Worm (Caenorhabditis elegans) whole organism, L4 larva: ENCODE results near the gene str-214.

ENCODE experiments used
- F10B5.3 ChIP-seq: sonication (generic microtip); optimal IDR thresholded peaks from 2 replicates; lab custom pipeline; 2016; ENCODE audit warnings: mild to moderate bottlenecking, missing genetic modification characterization, missing compliant biosample characterization
- T20F7.1 ChIP-seq: fragments of 200-800 bp; sonication (Bioruptor generic); optimal IDR thresholded peaks from 2 replicates; lab custom pipeline; 2018; ENCODE audit warnings: mild to moderate bottlenecking, missing genetic modification characterization, missing compliant biosample characterization
- T26A8.4 ChIP-seq: fragments of 200-800 bp; sonication (Bioruptor generic); IDR thresholded peaks from 2 replicates; pipeline ENCODE4 v1.3.6; 2022; ENCODE audit warnings: missing genetic modification characterization, missing compliant biosample characterization
- Y5F2A.4 ChIP-seq: fragments of 200-800 bp; sonication (Bioruptor generic); optimal IDR thresholded peaks from 2 replicates; lab custom pipeline; 2018; ENCODE audit warnings: mild to moderate bottlenecking, missing genetic modification characterization, missing compliant biosample characterization
- aha-1 ChIP-seq: fragments of 150-350 bp; peaks from one replicate; lab custom pipeline; 2014; ENCODE audit warnings: missing biosample characterization, missing genetic modification characterization
- ama-1 ChIP-seq: fragments of 150-350 bp; optimal IDR thresholded peaks from 2 replicates; lab custom pipeline; 2014; ENCODE audit warnings: inconsistent platforms, mixed read lengths
- arid-1 ChIP-seq: fragments of 200-800 bp; sonication (Bioruptor generic); conservative IDR thresholded peaks from 2 replicates; pipeline ENCODE4 v1.3.6; 2022; ENCODE audit warnings: missing genetic modification reagents, missing genetic modification characterization, missing compliant biosample characterization
- attf-4 ChIP-seq: sonication (generic microtip); optimal IDR thresholded peaks from 3 replicates; lab custom pipeline; 2017; ENCODE audit warnings: missing biosample characterization, missing genetic modification characterization
- ceh-32 ChIP-seq: sonication (generic microtip); optimal IDR thresholded peaks from 2 replicates; lab custom pipeline; 2016; ENCODE audit warnings: mild to moderate bottlenecking, missing genetic modification characterization, missing compliant biosample characterization; ENCODE audit not compliant: poor library complexity
- ceh-44 ChIP-seq: fragments of 200-800 bp; sonication (Bioruptor generic); IDR thresholded peaks from 2 replicates; pipeline ENCODE4 v1.3.6; 2022; ENCODE audit warnings: missing genetic modification reagents, missing genetic modification characterization, missing compliant biosample characterization
- ceh-82 ChIP-seq: sonication (generic microtip); optimal IDR thresholded peaks from 2 replicates; lab custom pipeline; 2017; ENCODE audit warnings: missing biosample characterization, missing genetic modification characterization
- ces-1 ChIP-seq: fragments of 150-350 bp; sonication (generic microtip); optimal IDR thresholded peaks from 4 replicates; lab custom pipeline; 2014; ENCODE audit warnings: missing biosample characterization, missing genetic modification reagents, missing genetic modification characterization
- daf-16 ChIP-seq, 3 experiments: sonication (generic microtip); optimal IDR thresholded peaks; 2 replicates each; lab custom pipeline; 2016 to 2017; ENCODE audit warnings: missing genetic modification characterization in 3 of 3, missing genetic modification reagents in 3 of 3, mild to moderate bottlenecking in 2 of 3, missing compliant biosample characterization in 2 of 3, missing biosample characterization in 1 of 3, moderate library complexity in 1 of 3
- daf-19 ChIP-seq: fragments of 200-800 bp; sonication (Bioruptor generic); conservative IDR thresholded peaks from 2 replicates; pipeline ENCODE4 v1.3.6; 2022; ENCODE audit warnings: missing genetic modification characterization, missing compliant biosample characterization
- daf-8 ChIP-seq: fragments of 200-800 bp; sonication (Bioruptor generic); IDR thresholded peaks from 2 replicates; pipeline ENCODE4 v1.3.6; 2022; ENCODE audit warnings: missing genetic modification characterization, missing compliant biosample characterization
- dmd-8 ChIP-seq: fragments of 200-800 bp; sonication (Bioruptor generic); IDR thresholded peaks from 2 replicates; pipeline ENCODE4 v1.3.6; 2022; ENCODE audit warnings: missing genetic modification characterization, missing compliant biosample characterization
- duxl-1 ChIP-seq: sonication (generic microtip); optimal IDR thresholded peaks from 2 replicates; lab custom pipeline; 2016; ENCODE audit warnings: mild to moderate bottlenecking, missing genetic modification characterization, moderate library complexity, missing compliant biosample characterization; ENCODE audit not compliant: poor library complexity
- egl-43 ChIP-seq: fragments of 200-800 bp; sonication (Bioruptor generic); IDR thresholded peaks from 2 replicates; pipeline ENCODE4 v1.3.6; 2022; ENCODE audit warnings: missing genetic modification reagents, missing genetic modification characterization, missing compliant biosample characterization
- hif-1 ChIP-seq, 2 experiments: sonication (generic microtip); optimal IDR thresholded peaks; 2 replicates each; lab custom pipeline; 2016 to 2017; ENCODE audit warnings: missing compliant biosample characterization in 2 of 2, missing genetic modification characterization in 2 of 2, missing genetic modification reagents in 2 of 2, missing genotype in 2 of 2, mild to moderate bottlenecking in 1 of 2
- hlh-11 ChIP-seq: fragments of 200-800 bp; sonication (Bioruptor generic); optimal IDR thresholded peaks from 2 replicates; lab custom pipeline; 2018; ENCODE audit warnings: mild to moderate bottlenecking, missing genetic modification characterization, missing compliant biosample characterization
- hlh-30 ChIP-seq: sonication (generic microtip); optimal IDR thresholded peaks from 2 replicates; lab custom pipeline; 2017; ENCODE audit warnings: antibody characterized with exemption, mild to moderate bottlenecking, missing genetic modification characterization, missing compliant biosample characterization; ENCODE audit not compliant: insufficient read depth
- hmg-1.1 ChIP-seq: fragments of 200-800 bp; sonication (Bioruptor generic); IDR thresholded peaks from 2 replicates; pipeline ENCODE4 v1.3.6; 2022; ENCODE audit warnings: missing genetic modification reagents, missing genetic modification characterization, missing compliant biosample characterization
- jun-1 ChIP-seq: fragments of 150-350 bp; optimal IDR thresholded peaks from 2 replicates; lab custom pipeline; 2014; ENCODE audit warnings: missing biosample characterization, missing genetic modification reagents, missing genetic modification characterization
- lin-1 ChIP-seq: fragments of 200-800 bp; sonication (Bioruptor generic); IDR thresholded peaks from 2 replicates; pipeline ENCODE4 v1.3.6; 2022; ENCODE audit warnings: missing genetic modification reagents, missing genetic modification characterization, missing compliant biosample characterization
- lin-39 ChIP-seq: fragments of 150-350 bp; optimal IDR thresholded peaks from 2 replicates; lab custom pipeline; 2014; ENCODE audit warnings: missing biosample characterization, missing genetic modification reagents, missing genetic modification characterization
- madf-5 ChIP-seq, 2 experiments: fragments of 200-800 bp; sonication (Bioruptor generic); IDR thresholded peaks; 2 replicates each; pipeline ENCODE4 v1.3.6; 2022; ENCODE audit warnings: missing compliant biosample characterization in 2 of 2, missing genetic modification characterization in 2 of 2
- mdt-29 ChIP-seq: fragments of 200-800 bp; sonication (Bioruptor generic); IDR thresholded peaks from 2 replicates; pipeline ENCODE4 v1.3.6; 2022; ENCODE audit warnings: missing genetic modification reagents, missing genetic modification characterization, missing compliant biosample characterization
- mep-1 ChIP-seq: fragments of 150-350 bp; sonication (generic microtip); optimal IDR thresholded peaks from 3 replicates; lab custom pipeline; 2014; ENCODE audit warnings: missing biosample characterization, missing genetic modification characterization
- nhr-11 ChIP-seq: fragments of 150-350 bp; optimal IDR thresholded peaks from 2 replicates; lab custom pipeline; 2014; ENCODE audit warnings: missing biosample characterization, missing genetic modification characterization
- nhr-111 ChIP-seq: fragments of 200-800 bp; sonication (Bioruptor generic); optimal IDR thresholded peaks from 2 replicates; lab custom pipeline; 2018; ENCODE audit warnings: mild to moderate bottlenecking, missing genetic modification characterization, missing compliant biosample characterization
- nhr-25 ChIP-seq: sonication (generic microtip); optimal IDR thresholded peaks from 2 replicates; lab custom pipeline; 2017; ENCODE audit warnings: missing genetic modification characterization, mild to moderate bottlenecking, missing compliant biosample characterization, antibody characterized with exemption, moderate library complexity, borderline replicate concordance; ENCODE audit not compliant: insufficient read depth
- nhr-28 ChIP-seq: fragments of 150-350 bp; optimal IDR thresholded peaks from 2 replicates; lab custom pipeline; 2014; ENCODE audit warnings: missing biosample characterization, missing genetic modification characterization
- pqm-1 ChIP-seq: sonication (generic microtip); optimal IDR thresholded peaks from 2 replicates; lab custom pipeline; 2017; ENCODE audit warnings: missing biosample characterization, missing genetic modification characterization
- saeg-2 ChIP-seq: fragments of 200-800 bp; sonication (Bioruptor generic); IDR thresholded peaks from 2 replicates; pipeline ENCODE4 v1.3.6; 2022; ENCODE audit warnings: missing genetic modification reagents, missing genetic modification characterization, missing compliant biosample characterization
- sdz-12 ChIP-seq: fragments of 200-800 bp; sonication (Bioruptor generic); optimal IDR thresholded peaks from 2 replicates; lab custom pipeline; 2018; ENCODE audit warnings: mild to moderate bottlenecking, missing genetic modification characterization, missing compliant biosample characterization
- set-16 ChIP-seq: fragments of 200-800 bp; sonication (Bioruptor generic); IDR thresholded peaks from 2 replicates; pipeline ENCODE4 v1.3.6; 2022; ENCODE audit warnings: missing genetic modification reagents, missing genetic modification characterization, missing compliant biosample characterization
- snpc-4 ChIP-seq: fragments of 150-350 bp; optimal IDR thresholded peaks from 2 replicates; lab custom pipeline; 2014; ENCODE audit warnings: missing biosample characterization, missing genetic modification characterization
- spr-3 ChIP-seq: fragments of 200-800 bp; sonication (Bioruptor generic); optimal IDR thresholded peaks from 2 replicates; lab custom pipeline; 2018; ENCODE audit warnings: mild to moderate bottlenecking, missing genetic modification characterization, missing compliant biosample characterization
- unc-130 ChIP-seq: sonication (generic microtip); optimal IDR thresholded peaks from 2 replicates; lab custom pipeline; 2016; ENCODE audit warnings: missing genetic modification reagents, missing genetic modification characterization, missing compliant biosample characterization
- unc-39 ChIP-seq: sonication (generic microtip); optimal IDR thresholded peaks from 2 replicates; lab custom pipeline; 2017; ENCODE audit warnings: missing biosample characterization, missing genetic modification characterization
- unc-62 ChIP-seq, 3 experiments: fragments of 150-350 bp in 1 of 3; sonication (generic microtip); optimal IDR thresholded peaks in 2 of 3; peaks in 1 of 3; 1 replicate in 1 of 3; 2 replicates in 2 of 3; lab custom pipeline; 2014 to 2017; ENCODE audit warnings: missing biosample characterization in 3 of 3, missing genetic modification characterization in 3 of 3, missing genetic modification reagents in 3 of 3, missing genotype in 1 of 3
- vab-7 ChIP-seq: fragments of 200-800 bp; sonication (Bioruptor generic); IDR thresholded peaks from 2 replicates; pipeline ENCODE4 v1.3.6; 2022; ENCODE audit warnings: missing genetic modification reagents, missing genetic modification characterization, missing compliant biosample characterization
- zfp-2 ChIP-seq: sonication (generic microtip); optimal IDR thresholded peaks from 2 replicates; lab custom pipeline; 2016; ENCODE audit warnings: mild to moderate bottlenecking, missing genetic modification characterization, missing compliant biosample characterization
- zip-11 ChIP-seq: fragments of 200-800 bp; sonication (Bioruptor generic); IDR thresholded peaks from 2 replicates; pipeline ENCODE4 v1.3.6; 2022; ENCODE audit warnings: missing genetic modification characterization, missing compliant biosample characterization
- zip-2 ChIP-seq: fragments of 150-350 bp; optimal IDR thresholded peaks from 2 replicates; lab custom pipeline; 2014; ENCODE audit warnings: missing biosample characterization, missing genetic modification characterization

Gene str-214

DNA sequence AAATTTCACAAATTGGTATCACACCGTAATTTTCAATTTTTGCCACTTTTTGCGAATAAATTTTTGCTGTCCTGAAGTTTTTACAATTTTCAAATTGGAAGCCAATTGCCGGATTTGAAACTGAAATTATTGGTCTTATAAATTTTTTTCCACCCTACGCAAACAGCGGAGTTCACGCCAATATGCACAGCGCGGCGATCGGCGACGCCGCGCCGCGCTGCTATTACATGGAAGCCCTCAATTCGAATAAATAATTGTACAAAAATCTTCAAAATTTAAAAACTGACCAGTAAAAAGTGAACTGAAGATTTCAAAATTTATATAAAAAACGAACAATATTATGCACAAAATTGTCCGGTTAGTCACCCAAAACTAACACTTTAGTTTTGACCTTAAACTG is 15.3 kb upstream of the str-214 start:
- TF ChIP-seq ceh-82 (no peak), hlh-30 (tag; lab: Kevin White, UChicago) (no peak), attf-4 (no peak), nhr-25 (tag; lab: Kevin White, UChicago) (no peak), madf-5 (GFP tag; IDR thresholded peaks at IDR 0.05; lab: Robert Waterston, UW) (no peak), snpc-4 (no peak), mep-1 (tag; lab: Kevin White, UChicago) (no peak), zip-11 (no peak), T20F7.1 (GFP tag; lab: Kevin White, UChicago) (no peak), spr-3 (GFP tag; lab: Kevin White, UChicago) (no peak), jun-1 (no peak), ama-1 (lab: Kevin White, UChicago) (no peak), arid-1 (GFP tag; lab: Robert Waterston, UW) (no peak), hif-1 (tag; optimal IDR thresholded peaks at IDR 0.05; lab: Kevin White, UChicago) (no peak), ceh-32 (tag; lab: Kevin White, UChicago) (no peak), egl-43 (GFP tag; lab: Robert Waterston, UW) (no peak), unc-130 (GFP tag; lab: Kevin White, UChicago) (no peak), zfp-2 (tag; lab: Kevin White, UChicago) (no peak), nhr-28 (no peak)

DNA sequence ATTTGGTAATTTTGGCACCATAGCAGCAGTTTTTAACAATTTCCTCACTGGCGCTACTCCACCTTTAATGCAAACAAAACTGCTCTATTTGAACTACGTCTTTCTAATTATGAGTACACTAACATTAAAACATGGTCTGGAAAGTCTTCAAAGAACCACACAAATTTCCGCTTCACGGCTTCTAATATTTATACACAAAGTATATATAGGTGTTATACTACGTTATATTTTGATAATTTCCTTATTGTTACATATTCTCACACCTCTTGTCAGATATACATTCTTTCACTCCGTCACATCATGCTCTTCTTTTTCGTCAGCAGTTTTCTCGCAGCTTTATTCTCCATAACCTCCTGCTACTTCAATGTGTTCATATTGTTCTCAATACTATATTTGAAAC is 14.8 kb upstream of the str-214 start, which contains the start of gene srbc-82:
srbc-82 (plus strand) TSS at position 301 of the 400 bp plus-strand sequence.
- TF ChIP-seq vab-7 (GFP tag; lab: Robert Waterston, UW) = no peak
- TF ChIP-seq aha-1 (tag; lab: Kevin White, UChicago) = no peak
- no peak for TF ChIP-seq nhr-28
- TF ChIP-seq zip-2 = no peak
- TF ChIP-seq snpc-4 = no peak
- no peak for TF ChIP-seq ceh-44 (GFP tag; lab: Robert Waterston, UW)
- no peak for TF ChIP-seq daf-8 (GFP tag; lab: Robert Waterston, UW)
- no peak for TF ChIP-seq madf-5 (GFP tag; IDR thresholded peaks at IDR 0.05; lab: Robert Waterston, UW)
- no peak for TF ChIP-seq F10B5.3

DNA sequence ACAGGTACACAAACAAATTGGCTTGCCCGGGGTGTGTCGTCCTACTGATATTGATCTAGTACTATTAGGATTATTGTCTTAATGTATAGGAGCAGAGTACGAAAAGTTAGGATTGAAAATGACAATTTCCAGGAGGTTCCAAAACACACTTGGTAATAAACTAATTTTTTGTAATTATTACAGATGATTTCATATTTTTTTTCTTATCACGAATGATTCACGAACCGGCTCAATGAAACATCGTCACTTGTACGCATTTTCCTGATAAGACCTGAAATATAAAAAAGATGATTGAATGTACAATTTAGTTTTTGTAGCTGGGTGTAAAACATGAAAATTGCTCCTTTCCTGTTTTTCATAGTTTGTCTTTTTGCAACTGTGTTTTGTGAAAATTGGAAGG is 12.7 kb upstream of the str-214 start, which contains the start of the genes C31A11.13 and oac-6:
C31A11.13 (minus strand) TSS at position 113 of the 400 bp plus-strand sequence.
oac-6 (plus strand) TSS at position 279 of the 400 bp plus-strand sequence.
- no peak for TF ChIP-seq sdz-12 (GFP tag; lab: Kevin White, UChicago)
- TF ChIP-seq egl-43 (GFP tag; lab: Robert Waterston, UW) = no peak
- no peak for TF ChIP-seq ceh-82
- TF ChIP-seq vab-7 (GFP tag; lab: Robert Waterston, UW) = no peak
- no peak for TF ChIP-seq set-16
- TF ChIP-seq unc-62 (GFP tag; optimal IDR thresholded peaks at IDR 0.05 in 1 of 2; lab: Kevin White, UChicago) = peak in 1 of 2 experiments; percentile 65
- TF ChIP-seq unc-62 (tag; optimal IDR thresholded peaks at IDR 0.05; lab: Kevin White, UChicago) = no peak
- no peak for TF ChIP-seq lin-39 (tag; lab: Kevin White, UChicago)
- no peak for TF ChIP-seq unc-39 (tag; lab: Kevin White, UChicago)
- no peak for TF ChIP-seq daf-16 (GFP tag; optimal IDR thresholded peaks at IDR 0.05; lab: Kevin White, UChicago)
- TF ChIP-seq daf-16 (tag; optimal IDR thresholded peaks at IDR 0.05; lab: Kevin White, UChicago) = peak; percentile 9
- peak; percentile 37 for TF ChIP-seq pqm-1 (tag; lab: Kevin White, UChicago)
- no peak for TF ChIP-seq arid-1 (GFP tag; lab: Robert Waterston, UW)
- TF ChIP-seq lin-1 = no peak
- TF ChIP-seq ceh-32 (tag; lab: Kevin White, UChicago) = no peak
- no peak for TF ChIP-seq hmg-1.1 (GFP tag; lab: Robert Waterston, UW)
- peak; percentile 27 for TF ChIP-seq nhr-28

DNA sequence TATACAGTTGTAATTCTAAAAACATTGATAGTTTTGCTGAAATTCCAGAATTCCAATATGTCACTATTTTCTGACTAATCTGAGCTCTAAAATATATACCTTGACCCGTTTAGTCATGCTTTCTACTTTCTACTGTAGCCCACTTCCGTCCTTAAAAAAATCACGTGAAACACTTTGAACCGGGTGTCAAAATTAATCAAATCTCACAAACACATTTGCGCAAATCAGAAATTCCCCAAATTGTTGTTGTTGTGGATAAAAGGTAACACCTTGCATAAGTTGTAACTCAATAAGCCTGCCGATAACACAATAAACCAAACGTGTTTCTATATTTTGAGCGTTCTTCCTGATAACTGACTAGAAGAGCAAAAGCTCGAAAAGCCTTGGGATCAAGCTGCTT is 7.9 kb upstream of the str-214 start, which contains the start of gene srxa-7:
srxa-7 (plus strand) TSS at position 301 of the 400 bp plus-strand sequence.
- TF ChIP-seq duxl-1 (tag; lab: Kevin White, UChicago) = no peak
- TF ChIP-seq hlh-11 (tag; lab: Kevin White, UChicago) = no peak
- TF ChIP-seq ces-1 (GFP tag; lab: Kevin White, UChicago) = no peak
- TF ChIP-seq nhr-11 (tag; lab: Kevin White, UChicago) = no peak
- no peak for TF ChIP-seq Y5F2A.4 (GFP tag; lab: Kevin White, UChicago)
- no peak for TF ChIP-seq daf-8 (GFP tag; lab: Robert Waterston, UW)
- no peak for TF ChIP-seq T26A8.4 (GFP tag; lab: Robert Waterston, UW)
- TF ChIP-seq daf-19 (GFP tag; lab: Robert Waterston, UW) = no peak
- no peak for TF ChIP-seq saeg-2
- no peak for TF ChIP-seq T20F7.1 (GFP tag; lab: Kevin White, UChicago)
- TF ChIP-seq mep-1 (tag; lab: Kevin White, UChicago) = no peak
- no peak for TF ChIP-seq mdt-29 (GFP tag; lab: Robert Waterston, UW)
- no peak for TF ChIP-seq dmd-8 (GFP tag; lab: Robert Waterston, UW)
- no peak for TF ChIP-seq nhr-111
